Worm (Caenorhabditis elegans) whole organism, young adult: ENCODE results near the gene srh-245.

Experiments
- B0336.3 ChIP-seq: fragments of 200-800 bp; sonication (Bioruptor generic); IDR thresholded peaks from 2 replicates; pipeline ENCODE4 v1.3.6; 2022; ENCODE audit warnings: missing genetic modification characterization, missing compliant biosample characterization
- D2030.7 ChIP-seq: fragments of 200-800 bp; sonication (Bioruptor generic); IDR thresholded peaks from 2 replicates; pipeline ENCODE4 v1.3.6; 2022; ENCODE audit warnings: missing genetic modification reagents, missing genetic modification characterization, missing compliant biosample characterization
- F22D6.2 ChIP-seq: sonication (generic microtip); optimal IDR thresholded peaks from 2 replicates; lab custom pipeline; 2016; ENCODE audit warnings: mild to moderate bottlenecking, missing genetic modification characterization, missing compliant biosample characterization
- F39B2.1 ChIP-seq: fragments of 200-800 bp; sonication (Bioruptor generic); IDR thresholded peaks from 2 replicates; pipeline ENCODE4 v1.3.6; 2022; ENCODE audit warnings: missing genetic modification reagents, missing genetic modification characterization, missing compliant biosample characterization
- F49E8.2 ChIP-seq: sonication (generic microtip); optimal IDR thresholded peaks from 3 replicates; lab custom pipeline; 2017; ENCODE audit warnings: missing genetic modification characterization, mild to moderate bottlenecking, missing compliant biosample characterization, antibody characterized with exemption, moderate library complexity; ENCODE audit not compliant: insufficient read depth
- F52B5.7 ChIP-seq: sonication (generic microtip); optimal IDR thresholded peaks from 2 replicates; lab custom pipeline; 2016; ENCODE audit warnings: mild to moderate bottlenecking, missing genetic modification characterization, missing compliant biosample characterization
- K11D2.4 ChIP-seq: fragments of 200-800 bp; sonication (Bioruptor generic); IDR thresholded peaks from 2 replicates; pipeline ENCODE4 v1.3.6; 2022; ENCODE audit warnings: missing genetic modification reagents, missing genetic modification characterization, missing compliant biosample characterization
- Y67H2A.10 ChIP-seq: fragments of 200-800 bp; sonication (Bioruptor generic); conservative IDR thresholded peaks from 2 replicates; pipeline ENCODE4 v1.3.6; 2022; ENCODE audit warnings: missing genetic modification reagents, missing genetic modification characterization, missing compliant biosample characterization
- aptf-2 ChIP-seq: fragments of 200-800 bp; sonication (Bioruptor generic); conservative IDR thresholded peaks from 2 replicates; pipeline ENCODE4 v1.3.6; 2022; ENCODE audit warnings: missing genetic modification reagents, missing genetic modification characterization, missing compliant biosample characterization
- aptf-3 ChIP-seq: fragments of 200-800 bp; sonication (Bioruptor generic); IDR thresholded peaks from 2 replicates; pipeline ENCODE4 v1.3.6; 2022; ENCODE audit warnings: missing genetic modification characterization, missing compliant biosample characterization
- attf-6 ChIP-seq: fragments of 200-800 bp; sonication (Bioruptor generic); IDR thresholded peaks from 2 replicates; pipeline ENCODE4 v1.3.6; 2022; ENCODE audit warnings: missing genetic modification reagents, missing genetic modification characterization, missing compliant biosample characterization
- ccch-3 ChIP-seq: fragments of 200-800 bp; sonication (Bioruptor generic); optimal IDR thresholded peaks from 2 replicates; lab custom pipeline; 2018; ENCODE audit warnings: mild to moderate bottlenecking, missing genetic modification characterization, missing compliant biosample characterization
- cebp-1 ChIP-seq, 2 experiments: fragments of 200-800 bp in 1 of 2; sonication (Bioruptor generic) in 1 of 2; sonication (generic microtip) in 1 of 2; IDR thresholded peaks in 1 of 2; optimal IDR thresholded peaks in 1 of 2; 2 replicates each; pipeline versions ENCODE4 v1.3.6 to Lab custom; 2017 to 2022; ENCODE audit warnings: missing compliant biosample characterization in 2 of 2, missing genetic modification characterization in 2 of 2, mild to moderate bottlenecking in 1 of 2, missing genetic modification reagents in 1 of 2, moderate library complexity in 1 of 2
- ceh-40 ChIP-seq: fragments of 200-800 bp; sonication (Bioruptor generic); IDR thresholded peaks from 2 replicates; pipeline ENCODE4 v1.3.6; 2022; ENCODE audit warnings: missing genetic modification characterization, missing compliant biosample characterization
- ceh-91 ChIP-seq: fragments of 200-800 bp; sonication (Bioruptor generic); IDR thresholded peaks from 2 replicates; pipeline ENCODE4 v1.3.6; 2022; ENCODE audit warnings: missing genetic modification reagents, missing genetic modification characterization, missing compliant biosample characterization
- chd-7 ChIP-seq: sonication (generic microtip); optimal IDR thresholded peaks from 2 replicates; lab custom pipeline; 2016; ENCODE audit warnings: mild to moderate bottlenecking, missing genetic modification characterization, moderate library complexity, missing compliant biosample characterization
- dox-1 ChIP-seq: fragments of 200-800 bp; sonication (Bioruptor generic); IDR thresholded peaks from 2 replicates; pipeline ENCODE4 v1.3.6; 2022; ENCODE audit warnings: missing genetic modification reagents, missing genetic modification characterization, missing compliant biosample characterization
- efl-1 ChIP-seq: fragments of 150-350 bp; optimal IDR thresholded peaks from 2 replicates; lab custom pipeline; 2014; ENCODE audit warnings: missing biosample characterization, missing genetic modification reagents, missing genetic modification characterization
- egl-18 ChIP-seq: fragments of 200-800 bp; sonication (Bioruptor generic); IDR thresholded peaks from 2 replicates; pipeline ENCODE4 v1.3.6; 2022; ENCODE audit warnings: missing genetic modification reagents, missing genetic modification characterization, missing compliant biosample characterization
- egl-44 ChIP-seq: fragments of 200-800 bp; sonication (Bioruptor generic); IDR thresholded peaks from 2 replicates; pipeline ENCODE4 v1.3.6; 2022; ENCODE audit warnings: missing genetic modification reagents, missing genetic modification characterization, missing compliant biosample characterization
- fkh-3 ChIP-seq: sonication (generic microtip); optimal IDR thresholded peaks from 2 replicates; lab custom pipeline; 2016; ENCODE audit warnings: mild to moderate bottlenecking, missing genetic modification characterization, missing compliant biosample characterization
- gei-17 ChIP-seq: fragments of 200-800 bp; sonication (Bioruptor generic); optimal IDR thresholded peaks from 2 replicates; lab custom pipeline; 2018; ENCODE audit warnings: mild to moderate bottlenecking, missing genetic modification characterization, missing compliant biosample characterization
- hlh-26 ChIP-seq: fragments of 200-800 bp; sonication (Bioruptor generic); conservative IDR thresholded peaks from 2 replicates; pipeline ENCODE4 v1.3.6; 2022; ENCODE audit warnings: missing genetic modification reagents, missing genetic modification characterization, missing compliant biosample characterization
- let-526 ChIP-seq: fragments of 200-800 bp; sonication (Bioruptor generic); IDR thresholded peaks from 2 replicates; pipeline ENCODE4 v1.3.6; 2022; ENCODE audit warnings: missing genetic modification reagents, missing genetic modification characterization, missing compliant biosample characterization
- lin-26 ChIP-seq: fragments of 200-800 bp; sonication (Bioruptor generic); IDR thresholded peaks from 2 replicates; pipeline ENCODE4 v1.3.6; 2022; ENCODE audit warnings: missing genetic modification reagents, missing genetic modification characterization, missing compliant biosample characterization
- lin-35 ChIP-seq, 3 experiments: fragments of 150-350 bp in 2 of 3; sonication (generic microtip) in 1 of 3; optimal IDR thresholded peaks; 2 replicates each; lab custom pipeline; 2014 to 2018; ENCODE audit warnings: missing biosample characterization in 3 of 3, missing genetic modification characterization in 3 of 3, missing genetic modification reagents in 3 of 3
- mcd-1 ChIP-seq: fragments of 200-800 bp; sonication (Bioruptor generic); IDR thresholded peaks from 2 replicates; pipeline ENCODE4 v1.3.6; 2022; ENCODE audit warnings: missing genetic modification reagents, missing genetic modification characterization, missing compliant biosample characterization
- nfya-2 ChIP-seq: fragments of 200-800 bp; sonication (Bioruptor generic); IDR thresholded peaks from 2 replicates; pipeline ENCODE4 v1.3.6; 2022; ENCODE audit warnings: missing genetic modification reagents, missing genetic modification characterization, missing compliant biosample characterization
- nhr-179 ChIP-seq: sonication (generic microtip); optimal IDR thresholded peaks from 2 replicates; lab custom pipeline; 2016; ENCODE audit warnings: mild to moderate bottlenecking, missing genetic modification characterization, missing compliant biosample characterization
- nhr-80 ChIP-seq: sonication (generic microtip); optimal IDR thresholded peaks from 2 replicates; lab custom pipeline; 2016; ENCODE audit warnings: missing genetic modification characterization, missing compliant biosample characterization
- pbrm-1 ChIP-seq: fragments of 200-800 bp; sonication (Bioruptor generic); IDR thresholded peaks from 2 replicates; pipeline ENCODE4 v1.3.6; 2022; ENCODE audit warnings: missing genetic modification reagents, missing genetic modification characterization, missing compliant biosample characterization
- pha-4 ChIP-seq: fragments of 150-350 bp; sonication (generic microtip); optimal IDR thresholded peaks from 2 replicates; lab custom pipeline; 2014; ENCODE audit warnings: missing biosample characterization, missing genetic modification reagents, missing genetic modification characterization
- repo-1 ChIP-seq: sonication (generic microtip); optimal IDR thresholded peaks from 2 replicates; lab custom pipeline; 2017; ENCODE audit warnings: mild to moderate bottlenecking, missing genetic modification characterization, missing compliant biosample characterization
- sea-2 ChIP-seq: fragments of 200-800 bp; sonication (Bioruptor generic); IDR thresholded peaks from 2 replicates; pipeline ENCODE4 v1.3.6; 2022; ENCODE audit warnings: missing genetic modification characterization, missing compliant biosample characterization
- snpc-1.1 ChIP-seq: sonication (generic microtip); optimal IDR thresholded peaks from 2 replicates; lab custom pipeline; 2017; ENCODE audit warnings: missing genetic modification characterization, mild to moderate bottlenecking, missing compliant biosample characterization, antibody characterized with exemption, moderate library complexity, missing genotype, missing genetic modification reagents; ENCODE audit not compliant: insufficient read depth
- snpc-4 ChIP-seq, 5 experiments: fragments of 150-350 bp in 1 of 5; sonication (generic microtip) in 4 of 5; optimal IDR thresholded peaks; 2 replicates each; lab custom pipeline; 2014 to 2018; ENCODE audit warnings: missing genetic modification characterization in 5 of 5, missing biosample characterization in 3 of 5, antibody characterized with exemption in 2 of 5, mild to moderate bottlenecking in 2 of 5, missing compliant biosample characterization in 2 of 5, missing genotype in 2 of 5, moderate library complexity in 2 of 5, missing genetic modification reagents in 1 of 5
- tlf-1 ChIP-seq: fragments of 200-800 bp; sonication (Bioruptor generic); optimal IDR thresholded peaks from 2 replicates; lab custom pipeline; 2018; ENCODE audit warnings: mild to moderate bottlenecking, missing genetic modification characterization, missing compliant biosample characterization
- ztf-22 ChIP-seq: fragments of 200-800 bp; sonication (Bioruptor generic); optimal IDR thresholded peaks from 2 replicates; lab custom pipeline; 2018; ENCODE audit warnings: mild to moderate bottlenecking, missing genetic modification characterization, moderate library complexity, missing compliant biosample characterization
- ztf-26 ChIP-seq: sonication (generic microtip); optimal IDR thresholded peaks from 2 replicates; lab custom pipeline; 2017; ENCODE audit warnings: missing genetic modification characterization, missing compliant biosample characterization

srh-245 gene

DNA sequence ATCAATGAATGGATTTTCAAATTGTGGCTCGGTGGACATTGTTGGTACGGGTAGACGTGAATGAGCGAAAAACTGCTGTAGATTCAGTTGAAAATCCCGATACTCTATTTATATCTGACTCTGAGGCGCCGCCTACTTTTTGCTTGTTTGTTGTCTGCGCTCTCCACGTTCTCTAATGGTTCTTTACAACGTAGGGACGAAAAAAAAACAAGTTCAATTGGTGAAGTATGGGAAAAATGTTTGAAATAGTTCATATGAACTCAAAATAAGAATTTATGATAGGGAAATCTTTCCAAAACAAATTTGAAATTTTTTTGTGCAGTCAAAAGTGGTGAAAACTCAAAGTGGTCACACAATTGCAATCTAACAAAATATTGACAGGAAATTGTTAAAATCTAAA is 20.9 kb downstream of the srh-245 start, which contains the start of gene F48G7.10:
F48G7.10 (minus strand) TSS at position 101 of the 400 bp plus-strand sequence.
- TF ChIP-seq chd-7 (tag; lab: Kevin White, UChicago) (no peak), dox-1 (GFP tag; lab: Robert Waterston, UW) (no peak), snpc-1.1 (tag; lab: Kevin White, UChicago) (no peak), ceh-40 (GFP tag; lab: Robert Waterston, UW) (no peak), nhr-179 (tag; lab: Kevin White, UChicago) (no peak), D2030.7 (GFP tag; lab: Robert Waterston, UW) (no peak), sea-2 (GFP tag; lab: Robert Waterston, UW) (no peak), fkh-3 (tag; lab: Kevin White, UChicago) (no peak), K11D2.4 (no peak), F39B2.1 (GFP tag; lab: Robert Waterston, UW) (no peak), egl-18 (GFP tag; lab: Robert Waterston, UW) (no peak), lin-26 (GFP tag; lab: Robert Waterston, UW) (no peak), F22D6.2 (tag; lab: Kevin White, UChicago) (no peak), ztf-26 (tag; lab: Kevin White, UChicago) (no peak), B0336.3 (GFP tag; lab: Robert Waterston, UW) (no peak), repo-1 (tag; lab: Kevin White, UChicago) (no peak), gei-17 (GFP tag; lab: Kevin White, UChicago) (no peak), snpc-4 (GFP tag; optimal IDR thresholded peaks at IDR 0.05; lab: Kevin White, UChicago) (no peak), snpc-4 (tag; optimal IDR thresholded peaks at IDR 0.05; lab: Kevin White, UChicago) (no peak)

ce11 chrV:631832-632231 is 23.9 kb downstream of the srh-245 start:
- TF ChIP-seq snpc-4 (GFP tag; optimal IDR thresholded peaks at IDR 0.05; lab: Kevin White, UChicago) (no peak), snpc-4 (tag; optimal IDR thresholded peaks at IDR 0.05; lab: Kevin White, UChicago) (no peak), F22D6.2 (tag; lab: Kevin White, UChicago) (no peak), pha-4 (tag; lab: Kevin White, UChicago) (no peak), Y67H2A.10 (no peak), tlf-1 (GFP tag; lab: Kevin White, UChicago) (no peak), ceh-91 (GFP tag; lab: Robert Waterston, UW) (no peak), cebp-1 (GFP tag; IDR thresholded peaks at IDR 0.05; lab: Robert Waterston, UW) (no peak), cebp-1 (tag; optimal IDR thresholded peaks at IDR 0.05; lab: Kevin White, UChicago) (no peak), egl-44 (GFP tag; lab: Robert Waterston, UW) (no peak), attf-6 (GFP tag; lab: Robert Waterston, UW) (no peak), F49E8.2 (tag; lab: Kevin White, UChicago) (no peak), pbrm-1 (no peak), hlh-26 (GFP tag; lab: Robert Waterston, UW) (no peak), chd-7 (tag; lab: Kevin White, UChicago) (no peak), ztf-22 (GFP tag; lab: Kevin White, UChicago) (no peak), aptf-2 (GFP tag; lab: Robert Waterston, UW) (no peak), efl-1 (no peak)

ce11 chrV:628527-628926 is 27.2 kb downstream of the srh-245 start, which contains the start of gene F48G7.9:
TSS of gene F48G7.9 (minus strand) at chrV:628627.
- TF ChIP-seq nfya-2 (GFP tag; lab: Robert Waterston, UW) (no peak), nhr-80 (tag; lab: Kevin White, UChicago) (no peak), aptf-3 (no peak), mcd-1 (GFP tag; lab: Robert Waterston, UW) (no peak), hlh-26 (GFP tag; lab: Robert Waterston, UW) (no peak), pha-4 (tag; lab: Kevin White, UChicago) (no peak), let-526 (no peak), lin-35 (GFP tag; optimal IDR thresholded peaks at IDR 0.05; lab: Kevin White, UChicago) (no peak), F52B5.7 (no peak), ccch-3 (GFP tag; lab: Kevin White, UChicago) (no peak)
